Worm (Caenorhabditis elegans) whole organism, early embryonic: ENCODE results near the gene F42E8.1.

Experiments used
- B0310.2 ChIP-seq: sonication (generic microtip); optimal IDR thresholded peaks from 2 replicates; lab custom pipeline; 2016; ENCODE audit warnings: mild to moderate bottlenecking, missing genetic modification characterization, missing compliant biosample characterization
- aly-1 ChIP-seq: sonication (generic microtip); optimal IDR thresholded peaks from 2 replicates; lab custom pipeline; 2016; ENCODE audit warnings: missing genetic modification characterization, missing compliant biosample characterization
- ama-1 ChIP-seq: fragments of 150-350 bp; optimal IDR thresholded peaks from 2 replicates; lab custom pipeline; 2014
- ceh-13 ChIP-seq: fragments of 200-800 bp; sonication (Bioruptor generic); optimal IDR thresholded peaks from 2 replicates; lab custom pipeline; 2018; ENCODE audit warnings: mild to moderate bottlenecking, missing genetic modification characterization, missing compliant biosample characterization
- ceh-36 ChIP-seq: sonication (generic microtip); optimal IDR thresholded peaks from 2 replicates; lab custom pipeline; 2016; ENCODE audit warnings: missing genetic modification characterization, inconsistent platforms, missing compliant biosample characterization
- ets-7 ChIP-seq: sonication (generic microtip); optimal IDR thresholded peaks from 2 replicates; lab custom pipeline; 2016; ENCODE audit warnings: missing genotype, missing genetic modification characterization, missing compliant biosample characterization
- flt-1 ChIP-seq: fragments of 200-800 bp; sonication (Bioruptor generic); IDR thresholded peaks from 2 replicates; pipeline ENCODE4 v1.3.6; 2022; ENCODE audit warnings: missing genetic modification characterization, missing compliant biosample characterization
- hmbx-1 ChIP-seq: sonication (generic microtip); optimal IDR thresholded peaks from 2 replicates; lab custom pipeline; 2016; ENCODE audit warnings: mild to moderate bottlenecking, missing genetic modification characterization, missing compliant biosample characterization
- hmg-4 ChIP-seq: fragments of 200-800 bp; sonication (Bioruptor generic); optimal IDR thresholded peaks from 2 replicates; lab custom pipeline; 2018; ENCODE audit warnings: mild to moderate bottlenecking, missing genetic modification characterization, missing compliant biosample characterization
- hnd-1 ChIP-seq: sonication (generic microtip); optimal IDR thresholded peaks from 2 replicates; lab custom pipeline; 2016; ENCODE audit warnings: missing genetic modification characterization, missing compliant biosample characterization
- pes-1 ChIP-seq: fragments of 200-800 bp; sonication (Bioruptor generic); IDR thresholded peaks from 2 replicates; pipeline ENCODE4 v1.3.6; 2022; ENCODE audit warnings: missing genetic modification reagents, missing genetic modification characterization, missing compliant biosample characterization
- scrt-1 ChIP-seq: fragments of 200-800 bp; sonication (Bioruptor generic); IDR thresholded peaks from 2 replicates; pipeline ENCODE4 v1.3.6; 2022; ENCODE audit warnings: missing genetic modification characterization, missing compliant biosample characterization
- tbx-37 ChIP-seq: fragments of 200-800 bp; sonication (Bioruptor generic); conservative IDR thresholded peaks from 2 replicates; pipeline ENCODE4 v1.3.6; 2022; ENCODE audit warnings: missing genetic modification reagents, missing genetic modification characterization, missing compliant biosample characterization

ce11 chrV:13026631-13027299 lies 35.2 kb upstream of the F42E8.1 start:
- no peak for TF ChIP-seq ama-1 (lab: Kevin White, UChicago)
- TF ChIP-seq aly-1 (tag; lab: Kevin White, UChicago) = no peak
- TF ChIP-seq ceh-36 (tag; lab: Kevin White, UChicago) = no peak
- no peak for TF ChIP-seq B0310.2 (tag; lab: Kevin White, UChicago)
- TF ChIP-seq ceh-13 (GFP tag; lab: Kevin White, UChicago) = no peak
- no peak for TF ChIP-seq hnd-1 (tag; lab: Kevin White, UChicago)
- no peak for TF ChIP-seq flt-1 (GFP tag; lab: Robert Waterston, UW)
- no peak for TF ChIP-seq scrt-1
- no peak for TF ChIP-seq pes-1
- no peak for TF ChIP-seq ets-7 (tag; lab: Kevin White, UChicago)
- no peak for TF ChIP-seq hmg-4 (GFP tag; lab: Kevin White, UChicago)
- no peak for TF ChIP-seq tbx-37 (GFP tag; lab: Robert Waterston, UW)
- no peak for TF ChIP-seq hmbx-1 (tag; lab: Kevin White, UChicago)
